Worm (Caenorhabditis elegans) whole organism, midembryonic: ENCODE data around the gene F59G1.8.

Source experiments
- flt-1 ChIP-seq: fragments of 200-800 bp; sonication (Bioruptor generic); IDR thresholded peaks from 2 replicates; pipeline ENCODE4 v1.3.6; 2022; ENCODE audit warnings: missing genetic modification characterization, missing compliant biosample characterization
- tab-1 ChIP-seq: fragments of 200-800 bp; sonication (Bioruptor generic); IDR thresholded peaks from 2 replicates; pipeline ENCODE4 v1.3.6; 2022; ENCODE audit warnings: missing genetic modification characterization, missing compliant biosample characterization

DNA sequence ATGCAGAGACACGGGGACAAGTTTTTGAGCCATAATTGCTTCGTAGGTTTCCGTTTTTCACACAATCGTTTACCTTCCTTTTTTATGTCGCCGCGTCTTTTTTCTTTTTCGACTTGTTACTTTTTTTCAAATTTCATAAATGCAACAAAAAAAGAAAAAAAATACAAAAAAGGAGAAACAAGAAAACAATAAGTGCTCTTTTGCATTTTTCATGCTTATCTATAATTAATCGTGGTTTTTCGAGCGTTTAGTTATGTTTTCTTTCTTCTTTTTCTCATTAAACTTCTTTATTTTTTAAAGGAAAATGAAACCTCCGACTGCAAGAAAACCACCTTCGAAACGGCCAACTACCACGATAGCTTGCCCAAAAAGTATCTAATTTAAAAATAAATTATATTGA lies 10.5 kb upstream of the F59G1.8 start, which contains the start of gene F59G1.4:
- no peak for TF ChIP-seq tab-1 (GFP tag; lab: Robert Waterston, UW)
- no peak for TF ChIP-seq flt-1 (GFP tag; lab: Robert Waterston, UW)
